Fruit fly (Drosophila melanogaster): ENCODE measurements around the gene eIF5B.

eIF5B gene

DNA sequence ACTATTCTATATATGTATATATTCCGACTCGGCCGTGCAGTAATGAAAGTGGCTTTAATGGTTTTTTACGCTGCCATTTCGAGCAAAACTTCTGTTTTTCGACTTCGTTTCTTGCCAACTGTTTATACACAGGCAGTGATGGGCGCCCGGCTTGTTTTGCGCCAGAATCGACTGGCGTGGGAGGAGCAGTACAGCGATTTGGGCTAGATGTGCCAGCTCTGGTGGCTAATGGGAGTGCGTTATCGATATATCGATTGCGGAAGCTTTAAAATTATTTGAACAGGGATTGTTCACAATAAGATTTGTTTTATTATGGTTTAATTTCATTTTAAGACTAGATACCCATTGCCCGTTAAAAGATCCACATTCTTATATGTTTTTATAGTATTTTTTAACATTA lies 10.4 kb upstream of the eIF5B start, which contains the start of gene CG14971 (continued):
- TF ChIP-seq pb (GFP tag; optimal IDR thresholded peaks at IDR 0.05) = no peak
- no peak for TF ChIP-seq Trl (optimal IDR thresholded peaks at IDR 0.05)
- peak; percentile 48 for TF ChIP-seq Trl (GFP tag; optimal IDR thresholded peaks at IDR 0.05)
- peak; percentile 22 for TF ChIP-seq CG13775 (GFP tag; optimal IDR thresholded peaks at IDR 0.05)
- TF ChIP-seq Fer2 (tag; optimal IDR thresholded peaks at IDR 0.05) = no peak
- no peak for TF ChIP-seq CG12299 (tag; optimal IDR thresholded peaks at IDR 0.05)
- no peak for TF ChIP-seq twi (tag; optimal IDR thresholded peaks at IDR 0.05)
- TF ChIP-seq CG10565 (GFP tag; optimal IDR thresholded peaks at IDR 0.05) = no peak
- TF ChIP-seq Oli (tag; optimal IDR thresholded peaks at IDR 0.05) = no peak
- TF ChIP-seq H2.0 (GFP tag; IDR thresholded peaks at IDR 0.05) = 0 out of 2 replicates have a peak, but pooled peaks have one; percentile 36
- no peak for TF ChIP-seq kay (GFP tag; optimal IDR thresholded peaks at IDR 0.05)
- peak; percentile 78 for TF ChIP-seq HLH4C (GFP tag; IDR thresholded peaks at IDR 0.05; ENCODE audit: partially characterized antibody)
- TF ChIP-seq CG9817 (tag; optimal IDR thresholded peaks at IDR 0.05) = peak; percentile 3
- TF ChIP-seq HHEX (GFP tag; optimal IDR thresholded peaks at IDR 0.05) = no peak
- peak; percentile 91 for TF ChIP-seq sr (GFP tag; IDR thresholded peaks at IDR 0.05)
- peak; percentile 34 for TF ChIP-seq CG18619 (GFP tag; optimal IDR thresholded peaks at IDR 0.05)
- peak; percentile 4 for TF ChIP-seq Chrac-16 (GFP tag; optimal IDR thresholded peaks at IDR 0.05)
- TF ChIP-seq CG7745 (tag; optimal IDR thresholded peaks at IDR 0.05) = no peak
- TF ChIP-seq MESR4 (GFP tag; optimal IDR thresholded peaks at IDR 0.05) = peak; percentile 61
- no peak for TF ChIP-seq grn (GFP tag; optimal IDR thresholded peaks at IDR 0.05)
- TF ChIP-seq CG9797 (GFP tag; optimal IDR thresholded peaks at IDR 0.05) = peak; percentile 38
- TF ChIP-seq emc (GFP tag; optimal IDR thresholded peaks at IDR 0.05) = no peak
- no peak for TF ChIP-seq CG3726 (GFP tag; IDR thresholded peaks at IDR 0.05)
- no peak for TF ChIP-seq sqz (GFP tag; optimal IDR thresholded peaks at IDR 0.05)
- peak; percentile 34 for TF ChIP-seq CG8924 (tag; optimal IDR thresholded peaks at IDR 0.05)
- no peak for TF ChIP-seq sisA (GFP tag; IDR thresholded peaks at IDR 0.05)
- TF ChIP-seq CG16815 (GFP tag; optimal IDR thresholded peaks at IDR 0.05) = no peak
- TF ChIP-seq insv (GFP tag; optimal IDR thresholded peaks at IDR 0.05) = no peak
- no peak for TF ChIP-seq bowl (GFP tag; IDR thresholded peaks at IDR 0.05)
- peak; percentile 48 for TF ChIP-seq vfl (GFP tag; optimal IDR thresholded peaks at IDR 0.05)
- no peak for TF ChIP-seq gcm (GFP tag; optimal IDR thresholded peaks at IDR 0.05)
- TF ChIP-seq HmgZ (tag; optimal IDR thresholded peaks at IDR 0.05) = peak; percentile 83
- TF ChIP-seq CG8765 (GFP tag; IDR thresholded peaks at IDR 0.05) = no peak
- peak; percentile 72; the same call in 2 of the 3 replicates for TF ChIP-seq mld (GFP tag; IDR thresholded peaks at IDR 0.05; ENCODE audit: partially characterized antibody)
- peak; percentile 23 for TF ChIP-seq crc (GFP tag; optimal IDR thresholded peaks at IDR 0.05)
- peak; percentile 80 for TF ChIP-seq CG15514 (GFP tag; optimal IDR thresholded peaks at IDR 0.05)
- TF ChIP-seq CG10543 (GFP tag; optimal IDR thresholded peaks at IDR 0.05) = peak; percentile 23
- no peak for TF ChIP-seq sens-2 (GFP tag; IDR thresholded peaks at IDR 0.05)
- peak; percentile 89 for TF ChIP-seq BEAF-32 (GFP tag; optimal IDR thresholded peaks at IDR 0.05)
- 0 out of 2 replicates have a peak, but pooled peaks have one; percentile 18 for TF ChIP-seq rib (GFP tag; IDR thresholded peaks at IDR 0.05)
- TF ChIP-seq sima (GFP tag; optimal IDR thresholded peaks at IDR 0.05) = no peak
- TF ChIP-seq gsb (GFP tag; IDR thresholded peaks at IDR 0.05) = no peak
- no peak for TF ChIP-seq CG13123 (GFP tag; optimal IDR thresholded peaks at IDR 0.05)
- no peak for TF ChIP-seq Gsc (GFP tag; IDR thresholded peaks at IDR 0.05)
- no peak for TF ChIP-seq dan (GFP tag; IDR thresholded peaks at IDR 0.05)
- peak; percentile 62 for TF ChIP-seq gro (GFP tag; optimal IDR thresholded peaks at IDR 0.05)
- TF ChIP-seq Xrp1 (GFP tag; IDR thresholded peaks at IDR 0.05) = peak; percentile 35
- TF ChIP-seq CG7928 (GFP tag; optimal IDR thresholded peaks at IDR 0.05) = peak; percentile 46
- TF ChIP-seq Abd-B (GFP tag; optimal IDR thresholded peaks at IDR 0.05) = peak; percentile 34
- no peak for TF ChIP-seq Usf (GFP tag; optimal IDR thresholded peaks at IDR 0.05)
- peak; percentile 92 for TF ChIP-seq Dref (GFP tag; IDR thresholded peaks at IDR 0.05)
- peak; percentile 61 for TF ChIP-seq sug (tag; optimal IDR thresholded peaks at IDR 0.05)
